Fruit fly (Drosophila melanogaster) whole organism, embryonic: ENCODE data around the gene Ugt35D1.

Experiments used
- Atf3 ChIP-seq: fragments of 200-800 bp; sonication (Bioruptor generic); optimal IDR thresholded peaks from 3 replicates; lab custom pipeline; 2016; ENCODE audit warnings: missing biosample characterization, missing genetic modification characterization
- CG10209 ChIP-seq: fragments of 200-800 bp; sonication (Bioruptor generic); optimal IDR thresholded peaks from 3 replicates; lab custom pipeline; 2017; ENCODE audit warnings: missing biosample characterization, mild to moderate bottlenecking, missing genetic modification characterization, missing genetic modification reagents
- CG1024 ChIP-seq: fragments of 200-800 bp; sonication (Bioruptor generic); IDR thresholded peaks from 2 replicates; pipeline ENCODE4 v1.3.6; 2022; ENCODE audit warnings: missing biosample characterization, missing genetic modification characterization
- CG10366 ChIP-seq: fragments of 200-800 bp; sonication (Bioruptor generic); IDR thresholded peaks from 2 replicates; pipeline ENCODE4 v1.3.6; 2022; ENCODE audit warnings: missing biosample characterization, missing genetic modification characterization
- CG10959 ChIP-seq: fragments of 200-800 bp; sonication (Bioruptor generic); IDR thresholded peaks from 2 replicates; pipeline ENCODE4 v1.3.6; 2022; ENCODE audit warnings: missing biosample characterization, missing genetic modification characterization
- CG11456 ChIP-seq: fragments of 200-800 bp; sonication (Bioruptor generic); IDR thresholded peaks from 3 replicates; pipeline ENCODE4 v1.3.6; 2022; ENCODE audit warnings: missing biosample characterization, missing genetic modification characterization
- CG12942 ChIP-seq: fragments of 200-800 bp; sonication (Bioruptor generic); optimal IDR thresholded peaks from 3 replicates; lab custom pipeline; 2016; ENCODE audit warnings: missing biosample characterization, missing genetic modification characterization
- CG13287 ChIP-seq: fragments of 200-800 bp; sonication (Bioruptor generic); IDR thresholded peaks from 2 replicates; pipeline ENCODE4 v1.3.6; 2022; ENCODE audit warnings: missing biosample characterization, missing genetic modification characterization; ENCODE audit not compliant: partially characterized antibody
- CG14441 ChIP-seq: fragments of 200-800 bp; sonication (Bioruptor generic); IDR thresholded peaks from 2 replicates; pipeline ENCODE4 v1.3.6; 2022; ENCODE audit warnings: missing biosample characterization, missing genetic modification characterization
- CG15269 ChIP-seq: fragments of 200-800 bp; sonication (Bioruptor generic); optimal IDR thresholded peaks from 2 replicates; lab custom pipeline; 2018; ENCODE audit warnings: missing biosample characterization, mild to moderate bottlenecking, missing genetic modification characterization, moderate library complexity
- CG16863 ChIP-seq: fragments of 200-800 bp; sonication (Bioruptor generic); optimal IDR thresholded peaks from 3 replicates; lab custom pipeline; 2016; ENCODE audit warnings: missing biosample characterization, missing genetic modification characterization
- CG17385 ChIP-seq: fragments of 200-800 bp; sonication (Bioruptor generic); optimal IDR thresholded peaks from 3 replicates; lab custom pipeline; 2018; ENCODE audit warnings: missing biosample characterization, mild to moderate bottlenecking, missing genetic modification characterization
- CG18262 ChIP-seq: fragments of 200-800 bp; optimal IDR thresholded peaks from 3 replicates; lab custom pipeline; 2019; ENCODE audit warnings: missing biosample characterization, mild to moderate bottlenecking, missing genetic modification characterization, moderate library complexity
- CG18599 ChIP-seq: fragments of 200-800 bp; sonication (Bioruptor generic); optimal IDR thresholded peaks from 3 replicates; lab custom pipeline; 2017; ENCODE audit warnings: missing biosample characterization, missing genetic modification characterization, mild to moderate bottlenecking, moderate library complexity, missing genetic modification reagents
- CG31224 ChIP-seq: fragments of 200-800 bp; sonication (Bioruptor generic); IDR thresholded peaks from 2 replicates; pipeline ENCODE4 v1.3.6; 2022; ENCODE audit warnings: missing biosample characterization, missing genetic modification characterization
- CG3407 ChIP-seq: fragments of 200-800 bp; sonication (Bioruptor generic); optimal IDR thresholded peaks from 2 replicates; lab custom pipeline; 2018; ENCODE audit warnings: missing biosample characterization, mild to moderate bottlenecking, missing genetic modification characterization
- CG34376 ChIP-seq: fragments of 200-800 bp; sonication (Bioruptor generic); optimal IDR thresholded peaks from 2 replicates; lab custom pipeline; 2018; ENCODE audit warnings: missing biosample characterization, mild to moderate bottlenecking, missing genetic modification characterization
- CG34422 ChIP-seq: fragments of 200-800 bp; sonication (Bioruptor generic); IDR thresholded peaks from 3 replicates; pipeline ENCODE4 v1.3.6; 2022; ENCODE audit warnings: missing biosample characterization, missing genetic modification characterization
- CG3995 ChIP-seq: fragments of 200-800 bp; sonication (Bioruptor generic); optimal IDR thresholded peaks from 3 replicates; lab custom pipeline; 2016; ENCODE audit warnings: missing biosample characterization, missing genetic modification characterization
- CG4730 ChIP-seq: fragments of 200-800 bp; sonication (Bioruptor generic); IDR thresholded peaks from 2 replicates; pipeline ENCODE4 v1.3.6; 2022; ENCODE audit warnings: missing biosample characterization, missing genetic modification characterization
- CG4820 ChIP-seq: fragments of 200-800 bp; sonication (Bioruptor generic); optimal IDR thresholded peaks from 3 replicates; lab custom pipeline; 2016; ENCODE audit warnings: missing biosample characterization, missing genetic modification characterization
- CG6272 ChIP-seq: fragments of 200-800 bp; sonication (Bioruptor generic); IDR thresholded peaks from 2 replicates; pipeline ENCODE4 v1.3.6; 2022; ENCODE audit warnings: missing biosample characterization, missing genetic modification characterization
- CG6689 ChIP-seq: fragments of 200-800 bp; sonication (Bioruptor generic); IDR thresholded peaks from 2 replicates; pipeline ENCODE4 v1.3.6; 2022; ENCODE audit warnings: missing biosample characterization, missing genetic modification characterization
- CG7357 ChIP-seq: fragments of 200-800 bp; sonication (Bioruptor generic); IDR thresholded peaks from 3 replicates; pipeline ENCODE4 v1.3.6; 2022; ENCODE audit warnings: missing biosample characterization, missing genetic modification characterization
- CG7839 ChIP-seq: fragments of 200-800 bp; sonication (Bioruptor generic); optimal IDR thresholded peaks from 3 replicates; lab custom pipeline; 2018; ENCODE audit warnings: missing biosample characterization, mild to moderate bottlenecking, missing genetic modification characterization, moderate library complexity
- D19B ChIP-seq: fragments of 200-800 bp; sonication (Bioruptor generic); optimal IDR thresholded peaks from 2 replicates; lab custom pipeline; 2017; ENCODE audit warnings: missing biosample characterization, mild to moderate bottlenecking, missing genetic modification characterization
- Dbx ChIP-seq: fragments of 200-800 bp; sonication (Bioruptor generic); IDR thresholded peaks from 3 replicates; pipeline ENCODE4 v1.3.6; 2022; ENCODE audit warnings: missing biosample characterization, missing genetic modification characterization
- Ets97D ChIP-seq: fragments of 200-800 bp; sonication (Bioruptor generic); optimal IDR thresholded peaks from 3 replicates; lab custom pipeline; 2016; ENCODE audit warnings: missing biosample characterization, missing genetic modification characterization
- H15 ChIP-seq: fragments of 200-800 bp; sonication (Bioruptor generic); IDR thresholded peaks from 3 replicates; pipeline ENCODE4 v1.3.6; 2022; ENCODE audit warnings: missing biosample characterization, missing genetic modification characterization
- HLH3B ChIP-seq: fragments of 200-800 bp; sonication (Bioruptor generic); IDR thresholded peaks from 2 replicates; pipeline ENCODE4 v1.3.6; 2022; ENCODE audit warnings: missing biosample characterization, missing genetic modification characterization
- Hmr ChIP-seq: fragments of 200-800 bp; sonication (Bioruptor generic); optimal IDR thresholded peaks from 3 replicates; lab custom pipeline; 2017; ENCODE audit warnings: mild to moderate bottlenecking, missing biosample characterization, missing genetic modification reagents, missing genetic modification characterization
- Myb ChIP-seq: fragments of 200-800 bp; sonication (Bioruptor generic); optimal IDR thresholded peaks from 2 replicates; lab custom pipeline; 2016; ENCODE audit warnings: missing biosample characterization, missing genetic modification characterization
- Optix ChIP-seq: fragments of 200-800 bp; sonication (Bioruptor generic); IDR thresholded peaks from 3 replicates; pipeline ENCODE4 v1.3.6; 2022; ENCODE audit warnings: missing biosample characterization, missing genetic modification characterization
- Pdp1 ChIP-seq, 2 experiments: fragments of 200-800 bp; sonication (Bioruptor generic); optimal IDR thresholded peaks; 3 replicates each; lab custom pipeline; 2016; ENCODE audit warnings: missing biosample characterization in 2 of 2, missing genetic modification characterization in 2 of 2, mild to moderate bottlenecking in 1 of 2, moderate library complexity in 1 of 2
- Rfx ChIP-seq: fragments of 200-800 bp; sonication (Bioruptor generic); IDR thresholded peaks from 2 replicates; pipeline ENCODE4 v1.3.6; 2022; ENCODE audit warnings: missing biosample characterization, missing genetic modification characterization
- Sox102F ChIP-seq: fragments of 200-800 bp; sonication (Bioruptor generic); optimal IDR thresholded peaks from 2 replicates; lab custom pipeline; 2018; ENCODE audit warnings: missing biosample characterization, mild to moderate bottlenecking, missing genetic modification characterization, moderate library complexity
- Taf1 ChIP-seq: fragments of 200-800 bp; sonication (Bioruptor generic); IDR thresholded peaks from 2 replicates; pipeline ENCODE4 v1.3.6; 2022; ENCODE audit warnings: missing biosample characterization, missing genetic modification characterization
- bab2 ChIP-seq: fragments of 200-800 bp; sonication (Bioruptor generic); optimal IDR thresholded peaks from 2 replicates; lab custom pipeline; 2016; ENCODE audit warnings: missing biosample characterization, missing genetic modification characterization
- croc ChIP-seq: fragments of 200-800 bp; sonication (Bioruptor generic); conservative IDR thresholded peaks from 3 replicates; pipeline ENCODE4 v1.3.6; 2022; ENCODE audit warnings: missing biosample characterization, missing genetic modification characterization
- dpn ChIP-seq, 2 experiments: fragments of 200-800 bp; sonication (Bioruptor generic); optimal IDR thresholded peaks; 3 replicates each; lab custom pipeline; 2016; ENCODE audit warnings: missing biosample characterization in 2 of 2, missing genetic modification characterization in 2 of 2
- gce ChIP-seq: fragments of 200-800 bp; sonication (Bioruptor generic); IDR thresholded peaks from 3 replicates; pipeline ENCODE4 v1.3.6; 2022; ENCODE audit warnings: missing biosample characterization, missing genetic modification characterization
- inv ChIP-seq: fragments of 200-800 bp; sonication (Bioruptor generic); IDR thresholded peaks from 2 replicates; pipeline ENCODE4 v1.3.6; 2022; ENCODE audit warnings: missing biosample characterization, missing genetic modification characterization; ENCODE audit not compliant: partially characterized antibody
- lilli ChIP-seq: fragments of 200-800 bp; sonication (Bioruptor generic); optimal IDR thresholded peaks from 3 replicates; lab custom pipeline; 2016; ENCODE audit warnings: missing biosample characterization, missing genetic modification characterization
- run ChIP-seq: fragments of 200-800 bp; sonication (Bioruptor generic); optimal IDR thresholded peaks from 3 replicates; lab custom pipeline; 2018; ENCODE audit warnings: missing biosample characterization, mild to moderate bottlenecking, missing genetic modification characterization
- sisA ChIP-seq: fragments of 200-800 bp; sonication (Bioruptor generic); IDR thresholded peaks from 2 replicates; pipeline ENCODE4 v1.3.6; 2022; ENCODE audit warnings: missing biosample characterization, missing genetic modification characterization
- slou ChIP-seq: fragments of 200-800 bp; sonication (Bioruptor generic); optimal IDR thresholded peaks from 3 replicates; lab custom pipeline; 2016; ENCODE audit warnings: missing biosample characterization, missing genetic modification characterization
- tgo ChIP-seq: fragments of 200-800 bp; sonication (Bioruptor generic); IDR thresholded peaks from 3 replicates; pipeline ENCODE4 v1.3.6; 2022; ENCODE audit warnings: missing biosample characterization, missing genetic modification characterization
- ttk ChIP-seq: fragments of 200-800 bp; sonication (Bioruptor generic); IDR thresholded peaks from 2 replicates; pipeline ENCODE4 v2.1.2; 2022; ENCODE audit warnings: missing biosample characterization, missing genetic modification characterization
- vfl ChIP-seq: fragments of 200-800 bp; sonication (Bioruptor generic); optimal IDR thresholded peaks from 2 replicates; lab custom pipeline; 2016; ENCODE audit warnings: missing biosample characterization, missing genetic modification characterization

Ugt35D1 gene

DNA sequence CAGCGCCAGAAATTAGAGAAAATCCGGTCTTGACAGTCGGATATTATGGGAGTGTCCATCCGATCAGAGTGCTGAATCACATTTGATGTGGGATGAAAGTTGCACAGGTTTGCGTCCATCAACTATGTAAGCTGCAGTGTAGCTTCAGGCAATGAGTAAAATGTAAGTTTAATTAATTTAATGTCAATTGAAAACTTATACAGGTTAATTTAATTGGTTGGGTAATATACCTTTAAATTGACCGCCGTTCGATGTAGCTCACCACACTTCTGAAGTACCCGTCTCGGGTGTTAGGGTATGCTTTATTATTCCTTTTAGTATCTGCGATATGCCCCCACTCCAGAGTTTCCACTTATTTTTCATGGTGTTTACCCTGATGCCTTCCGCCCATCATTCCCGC lies 29.3 kb upstream of the Ugt35D1 start (continued):
- TF ChIP-seq Hmr (GFP tag; lab: Kevin White, UChicago) (peak; percentile 23), lilli (GFP tag; lab: Kevin White, UChicago) (peak; percentile 29), Optix (GFP tag; lab: Robert Waterston, UW) (0 out of 3 replicates have a peak, but pooled peaks have one; percentile 18), CG7357 (GFP tag; lab: Robert Waterston, UW) (0 out of 3 replicates have a peak, but pooled peaks have one; percentile 40), CG3995 (GFP tag; lab: Kevin White, UChicago) (no peak), CG17385 (GFP tag; lab: Kevin White, UChicago) (no peak), CG31224 (peak; percentile 38; the same call in 1 of the 2 replicates), CG34376 (no peak), inv (GFP tag; lab: Robert Waterston, UW) (no peak), ttk (GFP tag; lab: Robert Waterston, UW) (peak; percentile 50; the same call in 1 of the 2 replicates), tgo (GFP tag; lab: Robert Waterston, UW) (peak; percentile 53; the same call in 2 of the 3 replicates), Sox102F (GFP tag; lab: Kevin White, UChicago) (peak; percentile 19), CG10209 (GFP tag; lab: Kevin White, UChicago) (peak; percentile 15), CG1024 (GFP tag; lab: Robert Waterston, UW) (no peak), CG3407 (GFP tag; lab: Kevin White, UChicago) (no peak), HLH3B (GFP tag; lab: Robert Waterston, UW) (0 out of 2 replicates have a peak, but pooled peaks have one; percentile 15), Atf3 (no peak), CG18599 (GFP tag; lab: Kevin White, UChicago) (peak; percentile 72), CG10366 (GFP tag; lab: Robert Waterston, UW) (peak; percentile 39; the same call in 1 of the 2 replicates), Rfx (GFP tag; lab: Robert Waterston, UW) (peak; percentile 69), CG11456 (GFP tag; lab: Robert Waterston, UW) (0 out of 3 replicates have a peak, but pooled peaks have one; percentile 22), CG7839 (tag; lab: Kevin White, UChicago) (peak; percentile 32), CG15269 (tag; lab: Kevin White, UChicago) (peak; percentile 12), gce (GFP tag; lab: Robert Waterston, UW) (0 out of 3 replicates have a peak, but pooled peaks have one; percentile 48), dpn (GFP tag; optimal IDR thresholded peaks at IDR 0.05; lab: Kevin White, UChicago) (peak in 1 of 2 experiments; percentile 13), CG4730 (GFP tag; lab: Robert Waterston, UW) (peak; percentile 54; the same call in 1 of the 2 replicates), CG6689 (GFP tag; lab: Robert Waterston, UW) (peak; percentile 38), CG14441 (GFP tag; lab: Robert Waterston, UW) (peak; percentile 58), CG4820 (GFP tag; lab: Kevin White, UChicago) (no peak), Taf1 (GFP tag; lab: Robert Waterston, UW) (peak; percentile 45; the same call in 1 of the 2 replicates), CG34422 (peak; percentile 54; the same call in 1 of the 3 replicates), CG18262 (tag; lab: Kevin White, UChicago) (no peak), sisA (peak; percentile 8; the same call in 1 of the 2 replicates)

DNA sequence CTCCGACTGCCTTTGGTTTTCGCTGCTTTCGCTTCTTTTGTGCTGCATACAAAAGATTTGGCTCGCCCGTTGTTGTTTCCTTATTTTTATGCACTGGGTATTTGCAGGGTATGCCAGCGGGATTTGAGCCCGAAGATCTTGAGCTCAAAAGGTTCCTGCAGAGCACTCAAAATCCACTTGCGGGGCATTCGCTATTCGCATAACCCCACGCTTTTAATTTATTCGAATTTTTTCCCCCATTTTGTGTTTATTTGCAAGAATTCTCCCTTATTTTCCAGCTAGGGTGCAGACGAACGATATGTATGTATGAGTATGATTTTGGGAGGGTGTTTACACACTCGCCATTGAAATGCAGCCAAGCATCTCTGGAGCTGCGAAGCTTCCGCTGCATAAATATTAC lies 26.9 kb upstream of the Ugt35D1 start:
- TF ChIP-seq run (tag; lab: Kevin White, UChicago), result no peak
- TF ChIP-seq D19B, result peak; percentile 15
- no peak for TF ChIP-seq CG6272
- no peak for TF ChIP-seq Myb (GFP tag; lab: Kevin White, UChicago)
- no peak for TF ChIP-seq CG10959 (GFP tag; lab: Robert Waterston, UW)
- TF ChIP-seq slou, result no peak
- TF ChIP-seq H15 (GFP tag; lab: Robert Waterston, UW), result no peak
- TF ChIP-seq CG16863 (GFP tag; lab: Kevin White, UChicago), result no peak
- TF ChIP-seq Dbx (GFP tag; lab: Robert Waterston, UW), result 0 out of 3 replicates have a peak, but pooled peaks have one; percentile 9
- TF ChIP-seq vfl, result no peak
- TF ChIP-seq CG13287 (GFP tag; lab: Robert Waterston, UW), result no peak
- TF ChIP-seq Ets97D, result no peak
- TF ChIP-seq CG12942 (GFP tag; lab: Kevin White, UChicago), result no peak
- TF ChIP-seq Sox102F (GFP tag; lab: Kevin White, UChicago), result no peak
- no peak for TF ChIP-seq Pdp1 (GFP tag; optimal IDR thresholded peaks at IDR 0.05; lab: Kevin White, UChicago)
- TF ChIP-seq CG18599 (GFP tag; lab: Kevin White, UChicago), result no peak
- TF ChIP-seq bab2, result no peak
- no peak for TF ChIP-seq croc
